Worm (Caenorhabditis elegans) whole organism, mixed stage, embryonic: ENCODE results near the gene C17H11.5.
"Not testable (repeated sequence)": the region's sequence is repeated elsewhere in the genome, so short reads cannot be mapped to it uniquely, and the experiment has no call there.

Experiments used
- M03D4.4 ChIP-seq: sonication (generic microtip); optimal IDR thresholded peaks from 2 replicates; lab custom pipeline; 2017; ENCODE audit warnings: mild to moderate bottlenecking, missing genetic modification characterization, missing compliant biosample characterization
- blmp-1 ChIP-seq: fragments of 150-350 bp; optimal IDR thresholded peaks from 2 replicates; lab custom pipeline; 2014; ENCODE audit warnings: missing biosample characterization, missing genetic modification characterization
- ceh-39 ChIP-seq: fragments of 150-350 bp; optimal IDR thresholded peaks from 2 replicates; lab custom pipeline; 2014; ENCODE audit warnings: missing biosample characterization, missing genetic modification characterization
- lsy-2 ChIP-seq: fragments of 150-350 bp; optimal IDR thresholded peaks from 2 replicates; lab custom pipeline; 2014; ENCODE audit warnings: missing biosample characterization, missing genetic modification characterization
- mab-5 ChIP-seq: fragments of 150-350 bp; optimal IDR thresholded peaks from 2 replicates; lab custom pipeline; 2014; ENCODE audit warnings: missing biosample characterization, missing genetic modification characterization

- not testable (repeated sequence) for TF ChIP-seq blmp-1 (tag; lab: Kevin White, UChicago); ceh-39; mab-5 (tag; lab: Kevin White, UChicago); lsy-2 (tag; lab: Kevin White, UChicago); M03D4.4 (tag; lab: Kevin White, UChicago)
These were observed 29.5 kb downstream of the C17H11.5 start for ce11 chrX:8155447-8155877.
